Worm (Caenorhabditis elegans) whole organism, young adult: ENCODE data around the gene mct-5.

ENCODE experiments used
- B0019.2 ChIP-seq: fragments of 200-800 bp; sonication (Bioruptor generic); conservative IDR thresholded peaks from 2 replicates; pipeline ENCODE4 v1.3.6; 2022; ENCODE audit warnings: missing genetic modification reagents, missing genetic modification characterization, missing compliant biosample characterization
- B0261.1 ChIP-seq: sonication (generic microtip); optimal IDR thresholded peaks from 2 replicates; lab custom pipeline; 2016; ENCODE audit warnings: mild to moderate bottlenecking, missing genetic modification characterization, moderate library complexity, missing compliant biosample characterization
- D2030.7 ChIP-seq: fragments of 200-800 bp; sonication (Bioruptor generic); IDR thresholded peaks from 2 replicates; pipeline ENCODE4 v1.3.6; 2022; ENCODE audit warnings: missing genetic modification reagents, missing genetic modification characterization, missing compliant biosample characterization
- F10E7.11 ChIP-seq: sonication (generic microtip); optimal IDR thresholded peaks from 2 replicates; lab custom pipeline; 2017; ENCODE audit warnings: mild to moderate bottlenecking, missing genetic modification characterization, moderate library complexity, missing compliant biosample characterization
- F33H1.4 ChIP-seq: fragments of 200-800 bp; sonication (Bioruptor generic); IDR thresholded peaks from 2 replicates; pipeline ENCODE4 v1.3.6; 2022; ENCODE audit warnings: missing genetic modification reagents, missing genetic modification characterization, missing compliant biosample characterization
- F52B5.7 ChIP-seq: sonication (generic microtip); optimal IDR thresholded peaks from 2 replicates; lab custom pipeline; 2016; ENCODE audit warnings: mild to moderate bottlenecking, missing genetic modification characterization, missing compliant biosample characterization
- K11D2.4 ChIP-seq: fragments of 200-800 bp; sonication (Bioruptor generic); IDR thresholded peaks from 2 replicates; pipeline ENCODE4 v1.3.6; 2022; ENCODE audit warnings: missing genetic modification reagents, missing genetic modification characterization, missing compliant biosample characterization
- Y53F4B.3 ChIP-seq: fragments of 200-800 bp; sonication (Bioruptor generic); IDR thresholded peaks from 2 replicates; pipeline ENCODE4 v1.3.6; 2022; ENCODE audit warnings: missing genetic modification reagents, missing genetic modification characterization, missing compliant biosample characterization
- atf-7 ChIP-seq: sonication (generic microtip); optimal IDR thresholded peaks from 2 replicates; lab custom pipeline; 2017; ENCODE audit warnings: mild to moderate bottlenecking, missing genetic modification characterization, missing compliant biosample characterization
- bed-1 ChIP-seq: fragments of 200-800 bp; sonication (Bioruptor generic); IDR thresholded peaks from 2 replicates; pipeline ENCODE4 v1.3.6; 2022; ENCODE audit warnings: missing genetic modification reagents, missing genetic modification characterization, missing compliant biosample characterization
- ceh-100 ChIP-seq: fragments of 200-800 bp; sonication (Bioruptor generic); IDR thresholded peaks from 2 replicates; pipeline ENCODE4 v1.3.6; 2022; ENCODE audit warnings: missing genetic modification reagents, missing genetic modification characterization, missing compliant biosample characterization
- ceh-27 ChIP-seq: fragments of 200-800 bp; sonication (Bioruptor generic); optimal IDR thresholded peaks from 2 replicates; lab custom pipeline; 2018; ENCODE audit warnings: mild to moderate bottlenecking, missing genetic modification characterization, moderate library complexity, missing compliant biosample characterization
- ceh-91 ChIP-seq: fragments of 200-800 bp; sonication (Bioruptor generic); IDR thresholded peaks from 2 replicates; pipeline ENCODE4 v1.3.6; 2022; ENCODE audit warnings: missing genetic modification reagents, missing genetic modification characterization, missing compliant biosample characterization
- dpl-1 ChIP-seq: fragments of 150-350 bp; optimal IDR thresholded peaks from 2 replicates; lab custom pipeline; 2014; ENCODE audit warnings: missing biosample characterization, missing genetic modification reagents, missing genetic modification characterization
- efl-1 ChIP-seq: fragments of 150-350 bp; optimal IDR thresholded peaks from 2 replicates; lab custom pipeline; 2014; ENCODE audit warnings: missing biosample characterization, missing genetic modification reagents, missing genetic modification characterization
- egl-18 ChIP-seq: fragments of 200-800 bp; sonication (Bioruptor generic); IDR thresholded peaks from 2 replicates; pipeline ENCODE4 v1.3.6; 2022; ENCODE audit warnings: missing genetic modification reagents, missing genetic modification characterization, missing compliant biosample characterization
- ekl-4 ChIP-seq: fragments of 200-800 bp; sonication (Bioruptor generic); IDR thresholded peaks from 2 replicates; pipeline ENCODE4 v1.3.6; 2022; ENCODE audit warnings: missing genetic modification reagents, missing genetic modification characterization, missing compliant biosample characterization
- ets-4 ChIP-seq: fragments of 200-800 bp; sonication (Bioruptor generic); optimal IDR thresholded peaks from 2 replicates; lab custom pipeline; 2018; ENCODE audit warnings: mild to moderate bottlenecking, missing genetic modification characterization, missing compliant biosample characterization
- gei-17 ChIP-seq: fragments of 200-800 bp; sonication (Bioruptor generic); optimal IDR thresholded peaks from 2 replicates; lab custom pipeline; 2018; ENCODE audit warnings: mild to moderate bottlenecking, missing genetic modification characterization, missing compliant biosample characterization
- hlh-12 ChIP-seq: sonication (generic microtip); optimal IDR thresholded peaks from 2 replicates; lab custom pipeline; 2016; ENCODE audit warnings: missing genetic modification characterization, missing compliant biosample characterization
- hmg-1.2 ChIP-seq: fragments of 200-800 bp; sonication (Bioruptor generic); IDR thresholded peaks from 2 replicates; pipeline ENCODE4 v1.3.6; 2022; ENCODE audit warnings: missing genetic modification reagents, missing genetic modification characterization, missing compliant biosample characterization
- hrde-1 ChIP-seq: sonication (generic microtip); optimal IDR thresholded peaks from 2 replicates; lab custom pipeline; 2016; ENCODE audit warnings: missing genetic modification characterization, mild to moderate bottlenecking, missing compliant biosample characterization, moderate library complexity, missing genotype, missing genetic modification reagents, borderline replicate concordance
- hsf-1 ChIP-seq: fragments of 200-800 bp; sonication (Bioruptor generic); IDR thresholded peaks from 2 replicates; pipeline ENCODE4 v1.3.6; 2022; ENCODE audit warnings: missing genetic modification reagents, missing genetic modification characterization, missing compliant biosample characterization
- lag-1 ChIP-seq: fragments of 200-800 bp; sonication (Bioruptor generic); IDR thresholded peaks from 2 replicates; pipeline ENCODE4 v1.3.6; 2022; ENCODE audit warnings: missing genetic modification reagents, missing genetic modification characterization, missing compliant biosample characterization
- lsl-1 ChIP-seq: fragments of 200-800 bp; sonication (Bioruptor generic); optimal IDR thresholded peaks from 2 replicates; lab custom pipeline; 2018; ENCODE audit warnings: mild to moderate bottlenecking, missing genetic modification characterization, moderate library complexity, missing compliant biosample characterization
- lsy-27 ChIP-seq: sonication (generic microtip); optimal IDR thresholded peaks from 2 replicates; lab custom pipeline; 2017; ENCODE audit warnings: missing genetic modification characterization, mild to moderate bottlenecking, missing compliant biosample characterization, antibody characterized with exemption, missing genotype, borderline replicate concordance; ENCODE audit not compliant: insufficient read depth
- madf-10 ChIP-seq: sonication (generic microtip); optimal IDR thresholded peaks from 2 replicates; lab custom pipeline; 2016; ENCODE audit warnings: mild to moderate bottlenecking, missing genetic modification characterization, missing compliant biosample characterization
- madf-6 ChIP-seq: fragments of 200-800 bp; sonication (Bioruptor generic); IDR thresholded peaks from 2 replicates; pipeline ENCODE4 v1.3.6; 2022; ENCODE audit warnings: missing genetic modification reagents, missing genetic modification characterization, missing compliant biosample characterization
- madf-8 ChIP-seq: fragments of 200-800 bp; sonication (Bioruptor generic); conservative IDR thresholded peaks from 2 replicates; pipeline ENCODE4 v1.3.6; 2022; ENCODE audit warnings: missing genetic modification reagents, missing genetic modification characterization, missing compliant biosample characterization
- mcd-1 ChIP-seq: fragments of 200-800 bp; sonication (Bioruptor generic); IDR thresholded peaks from 2 replicates; pipeline ENCODE4 v1.3.6; 2022; ENCODE audit warnings: missing genetic modification reagents, missing genetic modification characterization, missing compliant biosample characterization
- nhr-120 ChIP-seq: fragments of 200-800 bp; sonication (Bioruptor generic); IDR thresholded peaks from 2 replicates; pipeline ENCODE4 v1.3.6; 2022; ENCODE audit warnings: missing genetic modification characterization, missing compliant biosample characterization
- nhr-179 ChIP-seq: sonication (generic microtip); optimal IDR thresholded peaks from 2 replicates; lab custom pipeline; 2016; ENCODE audit warnings: mild to moderate bottlenecking, missing genetic modification characterization, missing compliant biosample characterization
- nhr-27 ChIP-seq: fragments of 200-800 bp; sonication (Bioruptor generic); optimal IDR thresholded peaks from 2 replicates; lab custom pipeline; 2018; ENCODE audit warnings: mild to moderate bottlenecking, missing genetic modification characterization, moderate library complexity, missing compliant biosample characterization
- pha-4 ChIP-seq: fragments of 150-350 bp; sonication (generic microtip); optimal IDR thresholded peaks from 2 replicates; lab custom pipeline; 2014; ENCODE audit warnings: missing biosample characterization, missing genetic modification reagents, missing genetic modification characterization
- rec-8 ChIP-seq, 2 experiments: sonication (generic microtip); optimal IDR thresholded peaks; 2 replicates each; lab custom pipeline; 2016; ENCODE audit warnings: mild to moderate bottlenecking in 2 of 2, missing genetic modification characterization in 2 of 2, missing genetic modification reagents in 2 of 2, missing genotype in 2 of 2, missing biosample characterization in 1 of 2, missing compliant biosample characterization in 1 of 2, moderate library complexity in 1 of 2
- repo-1 ChIP-seq: sonication (generic microtip); optimal IDR thresholded peaks from 2 replicates; lab custom pipeline; 2017; ENCODE audit warnings: mild to moderate bottlenecking, missing genetic modification characterization, missing compliant biosample characterization
- snpc-3.4 ChIP-seq: sonication (generic microtip); optimal IDR thresholded peaks from 2 replicates; lab custom pipeline; 2017; ENCODE audit warnings: missing genetic modification characterization, mild to moderate bottlenecking, missing compliant biosample characterization, antibody characterized with exemption, moderate library complexity, missing genotype, missing genetic modification reagents
- snpc-4 ChIP-seq, 5 experiments: fragments of 150-350 bp in 1 of 5; sonication (generic microtip) in 4 of 5; optimal IDR thresholded peaks; 2 replicates each; lab custom pipeline; 2014 to 2018; ENCODE audit warnings: missing genetic modification characterization in 5 of 5, missing biosample characterization in 3 of 5, antibody characterized with exemption in 2 of 5, mild to moderate bottlenecking in 2 of 5, missing compliant biosample characterization in 2 of 5, missing genotype in 2 of 5, moderate library complexity in 2 of 5, missing genetic modification reagents in 1 of 5
- xnd-1 ChIP-seq: sonication (generic microtip); optimal IDR thresholded peaks from 2 replicates; lab custom pipeline; 2016; ENCODE audit warnings: missing genotype, missing genetic modification reagents, missing genetic modification characterization, missing compliant biosample characterization
- zim-3 ChIP-seq: sonication (generic microtip); optimal IDR thresholded peaks from 2 replicates; lab custom pipeline; 2017; ENCODE audit warnings: mild to moderate bottlenecking, missing genetic modification characterization, moderate library complexity, missing compliant biosample characterization
- ztf-26 ChIP-seq: sonication (generic microtip); optimal IDR thresholded peaks from 2 replicates; lab custom pipeline; 2017; ENCODE audit warnings: missing genetic modification characterization, missing compliant biosample characterization

mct-5 gene

DNA sequence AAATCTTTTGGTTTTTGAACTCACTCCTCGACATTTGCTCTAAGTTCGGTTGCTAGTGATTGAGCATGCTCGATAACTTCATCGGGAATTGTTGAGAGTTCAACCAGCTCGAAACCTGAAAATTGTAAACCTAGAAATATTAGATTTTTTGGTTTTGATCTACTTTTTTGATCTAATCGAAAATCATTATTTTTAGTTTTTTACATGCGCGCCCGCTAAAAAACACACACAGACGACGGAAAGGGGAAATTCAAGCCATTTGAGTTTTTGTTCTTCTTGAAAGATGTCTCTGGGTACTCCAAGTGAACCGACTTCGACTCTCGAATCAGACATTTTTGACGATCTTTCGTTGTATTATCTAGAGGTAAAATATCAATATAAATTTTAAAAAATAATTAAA is 33.0 kb downstream of the mct-5 start, which contains the start of gene nos-2:
Gene nos-2 (plus strand): TSS at position 228 of the 400 bp plus-strand sequence.
- TF ChIP-seq snpc-3.4 (tag; lab: Kevin White, UChicago) (no peak), lsl-1 (peak; percentile 30), efl-1 (GFP tag; lab: Kevin White, UChicago) (peak; percentile 79), madf-8 (GFP tag; lab: Robert Waterston, UW) (peak; percentile 65), madf-6 (GFP tag; lab: Robert Waterston, UW) (peak; percentile 85), lag-1 (no peak), hrde-1 (tag; lab: Kevin White, UChicago) (no peak), dpl-1 (GFP tag; lab: Kevin White, UChicago) (peak; percentile 32), ekl-4 (no peak), hlh-12 (no peak), ceh-91 (0 out of 2 replicates have a peak, but pooled peaks have one; percentile 9), ztf-26 (no peak), madf-10 (tag; lab: Kevin White, UChicago) (no peak), lsy-27 (tag; lab: Kevin White, UChicago) (no peak), hsf-1 (no peak), F33H1.4 (peak; percentile 16; the same call in 1 of the 2 replicates), K11D2.4 (GFP tag; lab: Robert Waterston, UW) (no peak), gei-17 (no peak), repo-1 (tag; lab: Kevin White, UChicago) (no peak), B0019.2 (GFP tag; lab: Robert Waterston, UW) (no peak), snpc-4 (GFP tag; optimal IDR thresholded peaks at IDR 0.05; lab: Kevin White, UChicago) (no peak), snpc-4 (tag; optimal IDR thresholded peaks at IDR 0.05; lab: Kevin White, UChicago) (no peak), F52B5.7 (tag; lab: Kevin White, UChicago) (no peak), ceh-100 (GFP tag; lab: Robert Waterston, UW) (no peak), Y53F4B.3 (no peak), nhr-27 (no peak), pha-4 (tag; lab: Kevin White, UChicago) (no peak), xnd-1 (tag; lab: Kevin White, UChicago) (peak; percentile 60)
- TF ChIP-seq, all 124 proteins: peak for 8

DNA sequence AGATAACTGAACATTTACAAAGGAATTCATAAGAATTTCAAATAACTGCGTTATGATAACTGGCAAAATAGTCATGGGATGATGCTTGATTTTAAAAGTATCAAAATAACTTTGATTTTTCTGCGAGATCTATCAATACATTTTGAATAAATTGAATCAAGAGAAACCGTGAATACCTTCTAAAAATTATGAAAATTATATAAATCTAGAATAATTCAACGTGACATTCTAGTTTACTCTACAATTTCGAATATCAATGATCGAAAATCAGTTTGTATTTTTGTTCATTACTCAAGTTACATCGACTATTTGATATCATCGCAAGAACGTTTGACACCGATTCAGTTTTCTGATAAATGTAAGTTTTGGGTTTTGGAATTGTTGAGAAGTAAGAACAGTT is 36.7 kb downstream of the mct-5 start, which contains the start of gene acs-6:
Gene acs-6 (plus strand): TSS at position 301 of the 400 bp plus-strand sequence.
- TF ChIP-seq ets-4 (GFP tag; lab: Kevin White, UChicago) = no peak
- TF ChIP-seq hlh-12 = no peak
- no peak for TF ChIP-seq egl-18 (GFP tag; lab: Robert Waterston, UW)
- TF ChIP-seq mcd-1 (GFP tag; lab: Robert Waterston, UW) = no peak
- TF ChIP-seq nhr-179 (tag; lab: Kevin White, UChicago) = no peak
- TF ChIP-seq repo-1 (tag; lab: Kevin White, UChicago) = no peak

DNA sequence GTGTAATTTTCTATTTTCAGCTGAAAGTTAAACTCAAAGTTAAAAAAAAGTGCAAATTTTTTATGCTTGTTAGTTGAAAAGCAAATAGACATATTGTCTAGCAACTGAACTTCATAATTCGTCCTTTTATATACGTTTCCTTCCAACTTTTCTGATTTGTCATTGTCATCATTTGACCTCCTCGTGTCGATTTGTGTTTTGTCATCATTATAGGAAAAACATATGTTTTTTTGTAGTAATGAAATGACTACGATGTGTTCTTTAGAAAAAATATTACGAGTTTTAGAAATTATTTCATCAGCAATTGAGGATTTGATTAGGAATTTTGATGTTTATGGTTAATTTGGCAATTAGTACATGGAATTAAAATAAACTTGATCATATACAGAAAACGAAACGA is 37.6 kb downstream of the mct-5 start:
- TF ChIP-seq rec-8 (tag; optimal IDR thresholded peaks at IDR 0.05; lab: Kevin White, UChicago) (no peak), nhr-120 (GFP tag; lab: Robert Waterston, UW) (no peak), F10E7.11 (tag; lab: Kevin White, UChicago) (no peak), bed-1 (GFP tag; lab: Robert Waterston, UW) (no peak), ceh-27 (GFP tag; lab: Kevin White, UChicago) (no peak), D2030.7 (GFP tag; lab: Robert Waterston, UW) (no peak), B0019.2 (GFP tag; lab: Robert Waterston, UW) (no peak), madf-8 (GFP tag; lab: Robert Waterston, UW) (no peak), zim-3 (tag; lab: Kevin White, UChicago) (no peak), hmg-1.2 (GFP tag; lab: Robert Waterston, UW) (no peak), madf-10 (tag; lab: Kevin White, UChicago) (no peak), B0261.1 (tag; lab: Kevin White, UChicago) (no peak), atf-7 (tag; lab: Kevin White, UChicago) (no peak)
